Worm (Caenorhabditis elegans): ENCODE measurements around the gene eat-4.

- TF ChIP-seq sup-37 (GFP tag; optimal IDR thresholded peaks at IDR 0.05) = no peak
- TF ChIP-seq nhr-237 (tag; optimal IDR thresholded peaks at IDR 0.05) = no peak
- no peak for TF ChIP-seq ama-1 (optimal IDR thresholded peaks at IDR 0.05)
- TF ChIP-seq snpc-4 (tag; optimal IDR thresholded peaks at IDR 0.05) = no peak
- no peak for TF ChIP-seq lsy-2 (tag; optimal IDR thresholded peaks at IDR 0.05)
- no peak for TF ChIP-seq nhr-19 (GFP tag; conservative IDR thresholded peaks at IDR 0.05)
- TF ChIP-seq jun-1 (tag; optimal IDR thresholded peaks at IDR 0.05) = no peak
- no peak for TF ChIP-seq nhr-90 (tag; optimal IDR thresholded peaks at IDR 0.05; ENCODE audit: poor library complexity)
- TF ChIP-seq tlp-1 (tag; optimal IDR thresholded peaks at IDR 0.05) = no peak
- TF ChIP-seq fkh-10 (GFP tag; optimal IDR thresholded peaks at IDR 0.05) = no peak
- TF ChIP-seq lin-39 (tag; optimal IDR thresholded peaks at IDR 0.05) = no peak
Observed at ce11 chrIII:9112479-9112878, 24.2 kb upstream of the eat-4 start.
